Fruit fly (Drosophila melanogaster) whole organism, embryonic: Measurements from ENCODE around the gene fliI.

Source experiments
- CG10462 ChIP-seq: fragments of 200-800 bp; sonication (Bioruptor generic); optimal IDR thresholded peaks from 2 replicates; lab custom pipeline; 2016; ENCODE audit warnings: missing biosample characterization, missing genetic modification characterization
- CG10979 ChIP-seq: fragments of 200-800 bp; sonication (Bioruptor generic); optimal IDR thresholded peaks from 2 replicates; lab custom pipeline; 2018; ENCODE audit warnings: missing biosample characterization, mild to moderate bottlenecking, missing genetic modification characterization, moderate library complexity
- CG11247 ChIP-seq: fragments of 200-800 bp; sonication (Bioruptor generic); IDR thresholded peaks from 2 replicates; pipeline ENCODE4 v1.3.6; 2022; ENCODE audit warnings: missing biosample characterization, missing genetic modification characterization
- CG16779 ChIP-seq: fragments of 200-800 bp; sonication (Bioruptor generic); IDR thresholded peaks from 2 replicates; pipeline ENCODE4 v1.3.6; 2022; ENCODE audit warnings: missing biosample characterization, missing genetic modification characterization
- CG17385 ChIP-seq: fragments of 200-800 bp; sonication (Bioruptor generic); optimal IDR thresholded peaks from 3 replicates; lab custom pipeline; 2018; ENCODE audit warnings: missing biosample characterization, mild to moderate bottlenecking, missing genetic modification characterization
- CG18262 ChIP-seq: fragments of 200-800 bp; optimal IDR thresholded peaks from 3 replicates; lab custom pipeline; 2019; ENCODE audit warnings: missing biosample characterization, mild to moderate bottlenecking, missing genetic modification characterization, moderate library complexity
- CG2875 ChIP-seq: fragments of 200-800 bp; sonication (Bioruptor generic); optimal IDR thresholded peaks from 2 replicates; lab custom pipeline; 2017; ENCODE audit warnings: missing biosample characterization, mild to moderate bottlenecking, missing genetic modification characterization, missing genetic modification reagents
- CG31388 ChIP-seq: fragments of 200-800 bp; sonication (Bioruptor generic); optimal IDR thresholded peaks from 2 replicates; lab custom pipeline; 2016; ENCODE audit warnings: missing biosample characterization, missing genetic modification characterization
- CG42726 ChIP-seq: fragments of 200-800 bp; sonication (Bioruptor generic); IDR thresholded peaks from 2 replicates; pipeline ENCODE4 v1.3.6; 2022; ENCODE audit warnings: missing biosample characterization, missing genetic modification characterization; ENCODE audit not compliant: partially characterized antibody
- CG4404 ChIP-seq: fragments of 200-800 bp; sonication (Bioruptor generic); IDR thresholded peaks from 2 replicates; pipeline ENCODE4 v1.3.6; 2022; ENCODE audit warnings: missing biosample characterization, missing genetic modification characterization
- CG8388 ChIP-seq: fragments of 200-800 bp; sonication (Bioruptor generic); optimal IDR thresholded peaks from 2 replicates; lab custom pipeline; 2019; ENCODE audit warnings: missing biosample characterization, mild to moderate bottlenecking, missing genetic modification characterization, moderate library complexity
- CG9932 ChIP-seq: fragments of 200-800 bp; sonication (Bioruptor generic); IDR thresholded peaks from 2 replicates; pipeline ENCODE4 v1.3.6; 2022; ENCODE audit warnings: missing biosample characterization, missing genetic modification characterization
- Dek ChIP-seq: fragments of 200-800 bp; sonication (Bioruptor generic); optimal IDR thresholded peaks from 3 replicates; lab custom pipeline; 2019; ENCODE audit warnings: missing biosample characterization, mild to moderate bottlenecking, missing genetic modification characterization, moderate library complexity
- Meics ChIP-seq: fragments of 200-800 bp; sonication (Bioruptor generic); optimal IDR thresholded peaks from 2 replicates; lab custom pipeline; 2017; ENCODE audit warnings: missing biosample characterization, mild to moderate bottlenecking, missing genetic modification characterization
- NfI ChIP-seq: fragments of 200-800 bp; sonication (Bioruptor generic); optimal IDR thresholded peaks from 3 replicates; lab custom pipeline; 2018; ENCODE audit warnings: missing biosample characterization, mild to moderate bottlenecking, missing genetic modification characterization, moderate library complexity
- Oli ChIP-seq: fragments of 200-800 bp; sonication (Bioruptor generic); optimal IDR thresholded peaks from 2 replicates; lab custom pipeline; 2018; ENCODE audit warnings: missing biosample characterization, mild to moderate bottlenecking, missing genetic modification characterization, moderate library complexity
- Pdp1 ChIP-seq, 2 experiments: fragments of 200-800 bp; sonication (Bioruptor generic); optimal IDR thresholded peaks; 3 replicates each; lab custom pipeline; 2016; ENCODE audit warnings: missing biosample characterization in 2 of 2, missing genetic modification characterization in 2 of 2, mild to moderate bottlenecking in 1 of 2, moderate library complexity in 1 of 2
- Rfx ChIP-seq: fragments of 200-800 bp; sonication (Bioruptor generic); IDR thresholded peaks from 2 replicates; pipeline ENCODE4 v1.3.6; 2022; ENCODE audit warnings: missing biosample characterization, missing genetic modification characterization
- Six4 ChIP-seq: fragments of 200-800 bp; sonication (Bioruptor generic); optimal IDR thresholded peaks from 2 replicates; lab custom pipeline; 2016; ENCODE audit warnings: missing biosample characterization, missing genetic modification characterization
- Stat92E ChIP-seq, 3 experiments: fragments of >200 bp in 2 of 3; fragments of 200-800 bp in 1 of 3; sonication (Bioruptor generic) in 1 of 3; optimal IDR thresholded peaks; 2 replicates each; lab custom pipeline; 2017 to 2019; ENCODE audit warnings: missing biosample characterization in 3 of 3, missing genetic modification characterization in 3 of 3, mild to moderate bottlenecking in 1 of 3, moderate library complexity in 1 of 3
- Xrp1 ChIP-seq: fragments of 200-800 bp; sonication (Bioruptor generic); IDR thresholded peaks from 2 replicates; pipeline ENCODE4 v1.3.6; 2022; ENCODE audit warnings: missing biosample characterization, missing genetic modification characterization
- ac ChIP-seq: fragments of 200-800 bp; sonication (Bioruptor generic); optimal IDR thresholded peaks from 3 replicates; lab custom pipeline; 2017; ENCODE audit warnings: missing biosample characterization, mild to moderate bottlenecking, missing genetic modification characterization
- ap ChIP-seq: fragments of 200-800 bp; sonication (Bioruptor generic); IDR thresholded peaks from 2 replicates; pipeline ENCODE4 v1.3.6; 2022; ENCODE audit warnings: missing biosample characterization, missing genetic modification characterization
- az2 ChIP-seq: fragments of 200-800 bp; sonication (Bioruptor generic); optimal IDR thresholded peaks from 3 replicates; lab custom pipeline; 2016; ENCODE audit warnings: missing biosample characterization, missing genetic modification characterization
- bsh ChIP-seq, 2 experiments: fragments of 200-800 bp; sonication (Bioruptor generic); optimal IDR thresholded peaks; 2 replicates each; lab custom pipeline; 2017 to 2018; ENCODE audit warnings: mild to moderate bottlenecking in 2 of 2, missing biosample characterization in 2 of 2, missing genetic modification characterization in 2 of 2, moderate library complexity in 1 of 2
- crp ChIP-seq, 2 experiments: fragments of 200-800 bp; sonication (Bioruptor generic); optimal IDR thresholded peaks; 2 replicates in 1 of 2; 3 replicates in 1 of 2; lab custom pipeline; 2017; ENCODE audit warnings: missing biosample characterization in 2 of 2, missing genetic modification characterization in 2 of 2, mild to moderate bottlenecking in 1 of 2, moderate library complexity in 1 of 2
- cwo ChIP-seq: fragments of 200-800 bp; sonication (Bioruptor generic); optimal IDR thresholded peaks from 3 replicates; lab custom pipeline; 2017; ENCODE audit warnings: missing biosample characterization, missing genetic modification characterization, mild to moderate bottlenecking, moderate library complexity, missing genetic modification reagents
- ems ChIP-seq: fragments of 200-800 bp; sonication (Bioruptor generic); optimal IDR thresholded peaks from 3 replicates; lab custom pipeline; 2016; ENCODE audit warnings: missing biosample characterization, missing genetic modification characterization
- fd96Cb ChIP-seq: fragments of 200-800 bp; sonication (Bioruptor generic); optimal IDR thresholded peaks from 2 replicates; lab custom pipeline; 2018; ENCODE audit warnings: missing biosample characterization, mild to moderate bottlenecking, missing genetic modification characterization, moderate library complexity
- kay ChIP-seq: fragments of 200-800 bp; sonication (Bioruptor generic); optimal IDR thresholded peaks from 2 replicates; lab custom pipeline; 2016; ENCODE audit warnings: missing biosample characterization, missing genetic modification characterization
- klu ChIP-seq: fragments of 200-800 bp; sonication (Bioruptor generic); IDR thresholded peaks from 2 replicates; pipeline ENCODE4 v1.3.6; 2022; ENCODE audit warnings: missing biosample characterization, missing genetic modification characterization
- lilli ChIP-seq: fragments of 200-800 bp; sonication (Bioruptor generic); optimal IDR thresholded peaks from 3 replicates; lab custom pipeline; 2016; ENCODE audit warnings: missing biosample characterization, missing genetic modification characterization
- nmo ChIP-seq: fragments of 200-800 bp; sonication (Bioruptor generic); optimal IDR thresholded peaks from 2 replicates; lab custom pipeline; 2018; ENCODE audit warnings: missing biosample characterization, mild to moderate bottlenecking, missing genetic modification characterization, moderate library complexity
- pan ChIP-seq, 4 experiments: fragments of >200 bp in 3 of 4; fragments of 200-800 bp in 1 of 4; sonication (Bioruptor generic) in 1 of 4; optimal IDR thresholded peaks in 3 of 4; IDR thresholded peaks in 1 of 4; 2 replicates each; pipeline versions ENCODE4 v1.3.6 to Lab custom; 2017 to 2022; ENCODE audit warnings: missing biosample characterization in 2 of 4, missing genetic modification characterization in 2 of 4, mixed read lengths in 1 of 4
- prd ChIP-seq, 3 experiments: fragments of >200 bp in 2 of 3; fragments of 200-800 bp in 1 of 3; sonication (Bioruptor generic) in 1 of 3; optimal IDR thresholded peaks in 2 of 3; IDR thresholded peaks in 1 of 3; 2 replicates in 2 of 3; 3 replicates in 1 of 3; pipeline versions ENCODE4 v1.3.6 to Lab custom; 2017 to 2022; ENCODE audit warnings: missing biosample characterization in 1 of 3, missing genetic modification characterization in 1 of 3
- sc ChIP-seq, 3 experiments: fragments of >200 bp in 2 of 3; fragments of 200-800 bp in 1 of 3; sonication (Bioruptor generic) in 1 of 3; optimal IDR thresholded peaks; 2 replicates in 2 of 3; 3 replicates in 1 of 3; lab custom pipeline; 2017; ENCODE audit warnings: mild to moderate bottlenecking in 1 of 3, missing biosample characterization in 1 of 3, missing genetic modification characterization in 1 of 3, missing genetic modification reagents in 1 of 3
- sens-2 ChIP-seq: fragments of 200-800 bp; sonication (Bioruptor generic); IDR thresholded peaks from 2 replicates; pipeline ENCODE4 v1.3.6; 2022; ENCODE audit warnings: missing biosample characterization, missing genetic modification characterization
- sug ChIP-seq: fragments of 200-800 bp; optimal IDR thresholded peaks from 2 replicates; lab custom pipeline; 2019; ENCODE audit warnings: missing biosample characterization, mild to moderate bottlenecking, missing genetic modification characterization, moderate library complexity

Gene fliI

DNA sequence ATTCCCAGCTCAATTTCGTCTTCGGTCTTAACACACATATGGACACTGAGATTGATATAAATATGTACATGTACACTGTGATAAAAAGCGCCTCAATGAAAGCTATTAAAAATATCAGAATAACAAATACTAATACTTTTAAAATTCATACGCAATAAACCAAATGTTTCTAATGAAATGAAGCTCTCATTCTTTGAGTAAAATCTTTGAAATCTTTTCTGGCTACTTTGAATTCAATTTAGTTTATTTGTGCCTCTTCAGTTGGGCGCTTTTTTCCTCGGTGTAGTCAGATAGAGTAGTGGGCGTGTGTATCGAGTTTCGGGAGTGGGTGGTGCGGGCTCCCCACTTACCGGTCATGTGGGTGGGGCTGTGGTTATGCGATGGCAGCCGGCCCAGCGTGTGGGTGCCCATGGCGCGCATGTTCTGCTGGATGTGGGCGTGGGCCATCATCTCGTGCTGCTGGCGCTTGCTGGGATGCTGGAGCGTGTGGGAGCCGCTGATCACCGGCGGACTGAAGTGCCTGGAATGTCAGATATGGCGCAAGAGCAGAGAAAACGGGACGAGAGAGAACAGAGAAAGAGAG lies 4.9 kb upstream of the fliI start (continued):
- no peak for TF ChIP-seq crp (GFP tag; optimal IDR thresholded peaks at IDR 0.05; lab: Kevin White, UChicago)
- no peak for TF ChIP-seq Xrp1 (GFP tag; lab: Robert Waterston, UW)
- no peak for TF ChIP-seq CG4404 (GFP tag; lab: Robert Waterston, UW)
- no peak for TF ChIP-seq pan (optimal IDR thresholded peaks at IDR 0.05; lab: Kevin White, UChicago)
- TF ChIP-seq pan (GFP tag; optimal IDR thresholded peaks at IDR 0.05 in 1 of 2, IDR thresholded peaks at IDR 0.05 in 1 of 2), result no peak
- TF ChIP-seq Oli (tag; lab: Kevin White, UChicago), result peak; percentile 32
- TF ChIP-seq CG18262 (tag; lab: Kevin White, UChicago), result peak; percentile 41
- TF ChIP-seq CG10979, result peak; percentile 39
- no peak for TF ChIP-seq ap
- TF ChIP-seq CG9932, result no peak
- TF ChIP-seq CG11247 (GFP tag; lab: Robert Waterston, UW), result no peak
- 0 out of 2 replicates have a peak, but pooled peaks have one; percentile 7 for TF ChIP-seq Rfx
- TF ChIP-seq ems, result no peak
- peak in 1 of 2 experiments; percentile 60 for TF ChIP-seq bsh (GFP tag; optimal IDR thresholded peaks at IDR 0.05; lab: Kevin White, UChicago)
- no peak for TF ChIP-seq sug (tag; lab: Kevin White, UChicago)
- TF ChIP-seq CG2875 (GFP tag; lab: Kevin White, UChicago), result peak; percentile 31
- no peak for TF ChIP-seq sens-2 (GFP tag; lab: Robert Waterston, UW)
- TF ChIP-seq fd96Cb (tag; lab: Kevin White, UChicago), result peak; percentile 21
- TF ChIP-seq CG17385 (GFP tag; lab: Kevin White, UChicago), result peak; percentile 34
- TF ChIP-seq CG8388 (GFP tag; lab: Kevin White, UChicago), result peak; percentile 20
- TF ChIP-seq kay (GFP tag; lab: Kevin White, UChicago), result no peak
- no peak for TF ChIP-seq klu (GFP tag; lab: Robert Waterston, UW)
- TF ChIP-seq CG31388 (GFP tag; lab: Kevin White, UChicago), result no peak
- no peak for TF ChIP-seq CG10462 (GFP tag; lab: Kevin White, UChicago)
- TF ChIP-seq prd (optimal IDR thresholded peaks at IDR 0.05; lab: Kevin White, UChicago), result no peak
- TF ChIP-seq prd (GFP tag; IDR thresholded peaks at IDR 0.05; lab: Robert Waterston, UW), result no peak
- peak; percentile 17 for TF ChIP-seq cwo (GFP tag; lab: Kevin White, UChicago)
- TF ChIP-seq CG42726, result no peak
- TF ChIP-seq CG16779 (GFP tag; lab: Robert Waterston, UW), result no peak
- TF ChIP-seq nmo, result peak; percentile 31
- TF ChIP-seq az2 (GFP tag; lab: Kevin White, UChicago), result peak; percentile 1
- TF ChIP-seq ac (GFP tag; lab: Kevin White, UChicago), result no peak
- TF ChIP-seq Stat92E (GFP tag; optimal IDR thresholded peaks at IDR 0.05; lab: Kevin White, UChicago), result no peak
- peak; percentile 5 to 28 for TF ChIP-seq Pdp1 (GFP tag; optimal IDR thresholded peaks at IDR 0.05; lab: Kevin White, UChicago)
- peak; percentile 4 for TF ChIP-seq Six4
- TF ChIP-seq sc (optimal IDR thresholded peaks at IDR 0.05; lab: Kevin White, UChicago), result no peak
- TF ChIP-seq sc (GFP tag; optimal IDR thresholded peaks at IDR 0.05; lab: Kevin White, UChicago), result no peak
- TF ChIP-seq NfI (GFP tag; lab: Kevin White, UChicago), result no peak
- peak; percentile 13 for TF ChIP-seq lilli (GFP tag; lab: Kevin White, UChicago)
- peak; percentile 24 for TF ChIP-seq Meics (GFP tag; lab: Kevin White, UChicago)
- TF ChIP-seq Dek (tag; lab: Kevin White, UChicago), result no peak
